Fruit fly (Drosophila melanogaster): ENCODE results near the gene CG14990.

Gene CG14990

DNA sequence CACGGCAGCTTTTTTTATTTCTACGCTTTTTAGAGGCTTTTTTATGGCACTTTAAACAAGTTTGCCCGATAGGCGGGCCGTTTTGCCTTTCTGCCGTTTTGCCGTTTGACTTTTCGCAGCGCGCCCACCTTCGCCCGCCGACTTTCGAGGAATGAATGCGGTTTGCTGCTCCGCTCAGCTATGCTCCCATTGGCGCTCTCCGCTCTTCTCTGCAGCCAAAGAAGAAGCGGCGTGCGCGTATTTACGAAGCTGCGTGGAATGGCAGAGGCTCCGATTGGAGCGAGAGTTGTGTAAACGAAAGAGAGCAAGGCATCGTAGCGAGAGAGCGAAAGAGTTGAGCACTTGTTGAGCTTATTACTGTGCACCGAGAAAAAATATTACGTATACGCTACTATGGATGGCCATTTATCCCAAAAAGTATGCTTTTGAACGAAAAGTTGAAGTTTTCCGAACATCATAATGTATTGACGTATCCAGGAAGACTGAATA lies 21.4 kb upstream of the CG14990 start, which contains the start of gene wit (continued):
- TF ChIP-seq CG13296 (GFP tag; optimal IDR thresholded peaks at IDR 0.05) (peak; percentile 46), CG12219 (GFP tag; optimal IDR thresholded peaks at IDR 0.05) (no peak), tin (GFP tag; optimal IDR thresholded peaks at IDR 0.05) (no peak), CG9932 (GFP tag; IDR thresholded peaks at IDR 0.05) (peak; percentile 32), pan (optimal IDR thresholded peaks at IDR 0.05) (no peak), pan (GFP tag; optimal IDR thresholded peaks at IDR 0.05 in 1 of 2, IDR thresholded peaks at IDR 0.05 in 1 of 2) (peak in 1 of 2 experiments; percentile 30), odd (GFP tag; optimal IDR thresholded peaks at IDR 0.05) (peak; percentile 45), NK7.1 (GFP tag; optimal IDR thresholded peaks at IDR 0.05) (peak; percentile 20), CG2120 (GFP tag; optimal IDR thresholded peaks at IDR 0.05) (peak; percentile 58), mirr (GFP tag; optimal IDR thresholded peaks at IDR 0.05) (peak; percentile 27), gro (GFP tag; optimal IDR thresholded peaks at IDR 0.05) (peak; percentile 32), Hmr (GFP tag; optimal IDR thresholded peaks at IDR 0.05) (peak; percentile 50), CG15269 (tag; optimal IDR thresholded peaks at IDR 0.05) (peak; percentile 24), sob (GFP tag; IDR thresholded peaks at IDR 0.05) (peak; percentile 31; the same call in 1 of the 2 replicates), CG12769 (tag; optimal IDR thresholded peaks at IDR 0.05) (peak; percentile 90), CG34376 (GFP tag; optimal IDR thresholded peaks at IDR 0.05) (peak; percentile 43), unpg (GFP tag; optimal IDR thresholded peaks at IDR 0.05) (peak; percentile 6), Ada2b (GFP tag; IDR thresholded peaks at IDR 0.05) (no peak), CG14014 (GFP tag; IDR thresholded peaks at IDR 0.05) (0 out of 2 replicates have a peak, but pooled peaks have one; percentile 13), Eip74EF (GFP tag; optimal IDR thresholded peaks at IDR 0.05) (peak in 1 of 2 experiments; percentile 27), CG33213 (GFP tag; optimal IDR thresholded peaks at IDR 0.05) (peak; percentile 23), ttk (GFP tag; IDR thresholded peaks at IDR 0.05) (0 out of 2 replicates have a peak, but pooled peaks have one; percentile 22), Dp (GFP tag; optimal IDR thresholded peaks at IDR 0.05) (peak; percentile 6), Hsf (GFP tag; optimal IDR thresholded peaks at IDR 0.05) (peak; percentile 26), Drgx (GFP tag; IDR thresholded peaks at IDR 0.05) (peak; percentile 48; the same call in 1 of the 2 replicates), CG4707 (GFP tag; optimal IDR thresholded peaks at IDR 0.05) (peak; percentile 22), ci (GFP tag; IDR thresholded peaks at IDR 0.05) (peak; percentile 72; the same call in 2 of the 3 replicates), unc-4 (GFP tag; IDR thresholded peaks at IDR 0.05; ENCODE audit: partially characterized antibody) (peak; percentile 58), fd96Cb (tag; optimal IDR thresholded peaks at IDR 0.05) (no peak), CG12299 (tag; optimal IDR thresholded peaks at IDR 0.05) (peak; percentile 21), BtbVII (GFP tag; optimal IDR thresholded peaks at IDR 0.05) (peak; percentile 66), CG7372 (GFP tag; IDR thresholded peaks at IDR 0.05) (peak; percentile 47; the same call in 1 of the 2 replicates), CG9215 (GFP tag; IDR thresholded peaks at IDR 0.05) (no peak), abd-A (tag; optimal IDR thresholded peaks at IDR 0.05) (peak; percentile 55), chm (GFP tag; IDR thresholded peaks at IDR 0.05) (peak; percentile 83), Opbp (GFP tag; IDR thresholded peaks at IDR 0.05; ENCODE audit: partially characterized antibody) (peak; percentile 15; the same call in 1 of the 3 replicates), Mes4 (GFP tag; optimal IDR thresholded peaks at IDR 0.05) (peak; percentile 35), Mad (GFP tag; optimal IDR thresholded peaks at IDR 0.05) (peak; percentile 6), CG12236 (GFP tag; optimal IDR thresholded peaks at IDR 0.05) (no peak), mam (GFP tag; optimal IDR thresholded peaks at IDR 0.05) (peak; percentile 22), CG4854 (GFP tag; optimal IDR thresholded peaks at IDR 0.05) (peak; percentile 5), Awh (GFP tag; IDR thresholded peaks at IDR 0.05) (peak; percentile 62; the same call in 1 of the 2 replicates), YL-1 (GFP tag; optimal IDR thresholded peaks at IDR 0.05) (peak; percentile 9), chinmo (GFP tag; IDR thresholded peaks at IDR 0.05; ENCODE audit: partially characterized antibody) (peak; percentile 97), Vsx1 (GFP tag; optimal IDR thresholded peaks at IDR 0.05) (peak; percentile 57), ranshi (GFP tag; IDR thresholded peaks at IDR 0.05) (peak; percentile 11; the same call in 1 of the 2 replicates), Atf6 (GFP tag; IDR thresholded peaks at IDR 0.05) (0 out of 2 replicates have a peak, but pooled peaks have one; percentile 17), CG4360 (GFP tag; IDR thresholded peaks at IDR 0.05) (no peak), CG32532 (GFP tag; IDR thresholded peaks at IDR 0.05) (peak; percentile 62; the same call in 1 of the 2 replicates), CG1529 (GFP tag; optimal IDR thresholded peaks at IDR 0.05) (no peak)

Measured in whole organism, embryonic.